Worm (Caenorhabditis elegans) whole organism, midembryonic: ENCODE data around the gene vab-1.

Experiments used
- T22C8.4 ChIP-seq: fragments of 200-800 bp; sonication (Bioruptor generic); IDR thresholded peaks from 2 replicates; pipeline ENCODE4 v1.3.6; 2022; ENCODE audit warnings: missing genetic modification characterization, missing compliant biosample characterization
- flt-1 ChIP-seq: fragments of 200-800 bp; sonication (Bioruptor generic); IDR thresholded peaks from 2 replicates; pipeline ENCODE4 v1.3.6; 2022; ENCODE audit warnings: missing genetic modification characterization, missing compliant biosample characterization
- med-1 ChIP-seq: sonication (generic microtip); optimal IDR thresholded peaks from 2 replicates; lab custom pipeline; 2017; ENCODE audit warnings: missing genetic modification characterization, mild to moderate bottlenecking, missing compliant biosample characterization, antibody characterized with exemption, missing genetic modification reagents; ENCODE audit not compliant: insufficient read depth
- ref-1 ChIP-seq: fragments of 200-800 bp; sonication (Bioruptor generic); conservative IDR thresholded peaks from 2 replicates; pipeline ENCODE4 v1.3.6; 2022; ENCODE audit warnings: missing genetic modification reagents, missing genetic modification characterization, missing compliant biosample characterization
- tab-1 ChIP-seq: fragments of 200-800 bp; sonication (Bioruptor generic); IDR thresholded peaks from 2 replicates; pipeline ENCODE4 v1.3.6; 2022; ENCODE audit warnings: missing genetic modification characterization, missing compliant biosample characterization
- ztf-29 ChIP-seq: fragments of 200-800 bp; sonication (Bioruptor generic); IDR thresholded peaks from 2 replicates; pipeline ENCODE4 v1.3.6; 2022; ENCODE audit warnings: missing genetic modification reagents, missing genetic modification characterization, missing compliant biosample characterization

DNA sequence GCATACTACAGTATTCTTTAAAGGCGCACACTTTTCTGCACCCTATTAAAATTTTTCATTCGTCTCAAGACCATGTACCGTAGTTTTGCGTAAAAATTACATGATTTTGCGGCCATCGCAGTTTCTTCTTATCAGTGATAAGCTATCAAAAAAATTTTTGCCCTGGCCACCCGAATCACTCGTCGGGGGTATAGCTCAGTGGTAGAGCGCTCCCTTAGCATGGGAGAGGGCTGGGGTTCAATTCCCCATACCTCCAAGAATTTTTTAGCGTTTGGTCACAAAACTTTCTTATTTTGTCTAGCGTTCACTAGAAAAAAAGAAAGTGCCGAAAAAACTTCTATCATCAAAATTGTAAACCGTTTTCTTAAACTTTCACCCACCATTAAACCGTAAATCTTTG is 6.6 kb upstream of the vab-1 start:
- no peak for TF ChIP-seq T22C8.4 (GFP tag; lab: Robert Waterston, UW)
- no peak for TF ChIP-seq ref-1
- TF ChIP-seq med-1 (GFP tag; lab: Kevin White, UChicago) = no peak
- TF ChIP-seq flt-1 (GFP tag; lab: Robert Waterston, UW) = no peak
- TF ChIP-seq ztf-29 (GFP tag; lab: Robert Waterston, UW) = no peak
- no peak for TF ChIP-seq tab-1 (GFP tag; lab: Robert Waterston, UW)
